Worm (Caenorhabditis elegans): ENCODE results near the gene Y50E8A.2.
"Not testable (repeated sequence)": the region's sequence is repeated elsewhere in the genome, so short reads cannot be mapped to it uniquely, and the experiment has no call there.

Gene Y50E8A.2

ce11 chrV:14728754-14729153, at the start of gene Y50E8A.2:
Gene Y50E8A.2 (minus strand): TSS chrV:14728854.
- no peak for TF ChIP-seq hlh-1 (tag; optimal IDR thresholded peaks at IDR 0.05)
- TF ChIP-seq lsy-2 (tag; optimal IDR thresholded peaks at IDR 0.05): no peak
- no peak for TF ChIP-seq sem-2 (GFP tag; optimal IDR thresholded peaks at IDR 0.05)
- TF ChIP-seq sptf-1 (tag; optimal IDR thresholded peaks at IDR 0.05): no peak
- no peak for TF ChIP-seq ceh-39 (tag; optimal IDR thresholded peaks at IDR 0.05)
- TF ChIP-seq pha-4 (tag; optimal IDR thresholded peaks at IDR 0.05): no peak
- TF ChIP-seq mls-2 (tag; optimal IDR thresholded peaks at IDR 0.05): no peak
- no peak for TF ChIP-seq flh-1 (GFP tag; optimal IDR thresholded peaks at IDR 0.05)
- no peak for TF ChIP-seq unc-62 (GFP tag; optimal IDR thresholded peaks at IDR 0.05)
- no peak for TF ChIP-seq tbx-8 (GFP tag; optimal IDR thresholded peaks at IDR 0.05)

- TF ChIP-seq drap-1 (GFP tag; optimal IDR thresholded peaks at IDR 0.05): no peak
- no peak for TF ChIP-seq pha-4 (tag; optimal IDR thresholded peaks at IDR 0.05)
These were observed 44.4 kb upstream of the Y50E8A.2 start, which contains the start of gene haf-7 for ce11 chrV:14773048-14773447. Gene haf-7 (plus strand): TSS chrV:14773258.

ce11 chrV:14763582-14763981, 34.9 kb upstream of the Y50E8A.2 start:
- TF ChIP-seq ceh-39 (tag; optimal IDR thresholded peaks at IDR 0.05) (no peak), ham-2 (GFP tag; optimal IDR thresholded peaks at IDR 0.05) (no peak), unc-39 (tag; optimal IDR thresholded peaks at IDR 0.05) (no peak), elt-1 (tag; optimal IDR thresholded peaks at IDR 0.05; ENCODE audit: borderline replicate concordance, insufficient read depth) (no peak), ceh-43 (GFP tag; optimal IDR thresholded peaks at IDR 0.05) (no peak), nhr-28 (tag; optimal IDR thresholded peaks at IDR 0.05) (no peak), lin-32 (GFP tag; optimal IDR thresholded peaks at IDR 0.05) (no peak), ceh-83 (GFP tag; optimal IDR thresholded peaks at IDR 0.05) (no peak), mep-1 (tag; optimal IDR thresholded peaks at IDR 0.05) (no peak), pha-4 (tag; optimal IDR thresholded peaks at IDR 0.05) (no peak), sptf-1 (tag; optimal IDR thresholded peaks at IDR 0.05) (no peak), unc-120 (tag; optimal IDR thresholded peaks at IDR 0.05; ENCODE audit: poor library complexity, severe bottlenecking) (no peak), zip-8 (tag; optimal IDR thresholded peaks at IDR 0.05) (no peak), unc-62 (GFP tag; optimal IDR thresholded peaks at IDR 0.05) (no peak), sem-2 (GFP tag; optimal IDR thresholded peaks at IDR 0.05) (no peak), M03D4.4 (tag; optimal IDR thresholded peaks at IDR 0.05) (no peak), mls-2 (tag; optimal IDR thresholded peaks at IDR 0.05) (no peak), lsy-2 (tag; optimal IDR thresholded peaks at IDR 0.05) (no peak)

ce11 chrV:14762563-14762962, 33.9 kb upstream of the Y50E8A.2 start:
- no peak for TF ChIP-seq nhr-2 (tag; optimal IDR thresholded peaks at IDR 0.05)
- TF ChIP-seq elt-3 (tag; optimal IDR thresholded peaks at IDR 0.05): no peak
- no peak for TF ChIP-seq unc-120 (tag; optimal IDR thresholded peaks at IDR 0.05; ENCODE audit: poor library complexity, severe bottlenecking)
- no peak for TF ChIP-seq flh-1 (GFP tag; optimal IDR thresholded peaks at IDR 0.05)
- no peak for TF ChIP-seq sptf-1 (tag; optimal IDR thresholded peaks at IDR 0.05)
- TF ChIP-seq nhr-28 (tag; optimal IDR thresholded peaks at IDR 0.05): no peak
- TF ChIP-seq nhr-237 (tag; optimal IDR thresholded peaks at IDR 0.05): no peak
- no peak for TF ChIP-seq ceh-83 (GFP tag; optimal IDR thresholded peaks at IDR 0.05)
- TF ChIP-seq ceh-43 (GFP tag; optimal IDR thresholded peaks at IDR 0.05): no peak
- TF ChIP-seq pha-4 (tag; optimal IDR thresholded peaks at IDR 0.05): no peak
- no peak for TF ChIP-seq tbx-8 (GFP tag; optimal IDR thresholded peaks at IDR 0.05)
- TF ChIP-seq hlh-1 (tag; optimal IDR thresholded peaks at IDR 0.05): no peak
- no peak for TF ChIP-seq mls-2 (tag; optimal IDR thresholded peaks at IDR 0.05)
- no peak for TF ChIP-seq drap-1 (GFP tag; optimal IDR thresholded peaks at IDR 0.05)
- no peak for TF ChIP-seq blmp-1 (tag; optimal IDR thresholded peaks at IDR 0.05)

DNA sequence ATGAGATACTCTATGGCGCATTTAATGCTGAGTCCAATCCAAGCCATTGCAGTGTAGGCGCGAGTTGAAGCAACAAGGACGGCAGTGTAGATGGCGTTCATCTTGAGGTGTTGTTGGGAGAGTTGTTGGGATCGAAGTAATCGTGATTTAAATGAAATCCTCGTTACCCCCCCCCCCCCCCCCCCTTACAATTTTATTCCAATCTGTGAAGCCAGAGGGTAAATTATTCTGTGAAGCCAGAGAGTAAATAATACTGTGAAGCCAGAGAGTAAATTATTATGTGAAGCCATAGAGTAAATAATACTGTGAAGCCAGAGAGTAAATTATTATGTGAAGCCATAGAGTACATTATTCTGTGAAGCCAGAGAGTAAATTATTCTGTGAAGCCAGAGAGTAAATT, 21.7 kb upstream of the Y50E8A.2 start, which contains the start of gene nspa-10:
Gene nspa-10, minus strand, starts transcription at position 101 of the 400 bp plus-strand sequence.
- not testable (repeated sequence) for TF ChIP-seq lin-32 (GFP tag; optimal IDR thresholded peaks at IDR 0.05); hlh-1 (tag; optimal IDR thresholded peaks at IDR 0.05); bed-3 (GFP tag; optimal IDR thresholded peaks at IDR 0.05)

DNA sequence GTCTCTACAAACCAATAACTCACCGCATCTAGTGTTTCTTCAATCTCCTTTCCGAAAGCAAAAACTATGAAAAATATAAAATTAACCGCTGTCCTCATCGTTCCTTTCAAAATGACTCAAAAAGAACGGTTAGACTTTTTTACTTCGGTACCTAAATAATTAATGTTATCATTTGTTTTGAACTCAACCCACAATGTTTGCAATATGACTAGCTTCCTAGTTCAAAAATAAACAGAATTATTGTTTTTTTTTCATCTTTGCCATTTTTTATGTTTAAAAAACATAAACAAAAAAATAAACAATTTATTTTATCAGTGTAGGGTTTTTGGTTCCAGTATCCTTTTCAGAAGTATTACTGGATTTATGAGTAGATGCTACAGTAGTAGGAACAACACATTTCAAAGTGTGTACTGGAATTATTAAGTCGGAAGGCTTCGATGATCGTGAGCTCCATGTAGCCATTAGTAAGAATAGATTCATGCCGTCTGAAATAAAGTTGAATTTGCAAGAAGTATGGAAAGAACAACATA, 20.0 kb upstream of the Y50E8A.2 start, which contains the start of the genes lipl-8 and Y50E8A.22:
Gene lipl-8, minus strand, starts transcription at position 101 of the 530 bp plus-strand sequence.
Gene Y50E8A.22, minus strand, starts transcription at position 480 of the 530 bp plus-strand sequence.
- TF ChIP-seq ceh-39 (tag; optimal IDR thresholded peaks at IDR 0.05) (no peak), nhr-28 (tag; optimal IDR thresholded peaks at IDR 0.05) (no peak), hlh-1 (tag; optimal IDR thresholded peaks at IDR 0.05) (no peak), flh-1 (GFP tag; optimal IDR thresholded peaks at IDR 0.05) (no peak), sptf-1 (tag; optimal IDR thresholded peaks at IDR 0.05) (no peak), pha-4 (tag; optimal IDR thresholded peaks at IDR 0.05) (no peak), bed-3 (GFP tag; optimal IDR thresholded peaks at IDR 0.05) (no peak), ces-1 (GFP tag; optimal IDR thresholded peaks at IDR 0.05) (no peak), cnd-1 (tag; optimal IDR thresholded peaks at IDR 0.05) (no peak), mls-2 (tag; optimal IDR thresholded peaks at IDR 0.05) (no peak), nhr-2 (tag; optimal IDR thresholded peaks at IDR 0.05) (no peak), blmp-1 (tag; optimal IDR thresholded peaks at IDR 0.05) (no peak), mep-1 (tag; optimal IDR thresholded peaks at IDR 0.05) (no peak), ztf-11 (tag; optimal IDR thresholded peaks at IDR 0.05) (no peak), sem-2 (GFP tag; optimal IDR thresholded peaks at IDR 0.05) (no peak), ceh-83 (GFP tag; optimal IDR thresholded peaks at IDR 0.05) (no peak), lsy-2 (tag; optimal IDR thresholded peaks at IDR 0.05) (no peak)

All from whole organism, mixed stage, embryonic.